Fruit fly (Drosophila melanogaster) whole organism, embryonic: ENCODE measurements around the gene CG2865.

Source experiments
- CG10462 ChIP-seq: fragments of 200-800 bp; sonication (Bioruptor generic); optimal IDR thresholded peaks from 2 replicates; lab custom pipeline; 2016; ENCODE audit warnings: missing biosample characterization, missing genetic modification characterization
- CG10959 ChIP-seq: fragments of 200-800 bp; sonication (Bioruptor generic); IDR thresholded peaks from 2 replicates; pipeline ENCODE4 v1.3.6; 2022; ENCODE audit warnings: missing biosample characterization, missing genetic modification characterization
- CG11093 ChIP-seq: fragments of 200-800 bp; sonication (Bioruptor generic); IDR thresholded peaks from 3 replicates; pipeline ENCODE4 v1.3.6; 2022; ENCODE audit warnings: missing biosample characterization, missing genetic modification characterization
- CG12104 ChIP-seq: fragments of 200-800 bp; sonication (Bioruptor generic); optimal IDR thresholded peaks from 3 replicates; lab custom pipeline; 2016; ENCODE audit warnings: missing biosample characterization, missing genetic modification characterization
- CG12155 ChIP-seq: fragments of 200-800 bp; sonication (Bioruptor generic); optimal IDR thresholded peaks from 3 replicates; lab custom pipeline; 2016; ENCODE audit warnings: missing biosample characterization, missing genetic modification characterization
- CG15073 ChIP-seq: fragments of 200-800 bp; sonication (Bioruptor generic); optimal IDR thresholded peaks from 2 replicates; lab custom pipeline; 2016; ENCODE audit warnings: missing biosample characterization, missing genetic modification characterization
- CG15479 ChIP-seq: fragments of 200-800 bp; sonication (Bioruptor generic); optimal IDR thresholded peaks from 3 replicates; lab custom pipeline; 2019; ENCODE audit warnings: missing biosample characterization, mild to moderate bottlenecking, missing genetic modification characterization, moderate library complexity
- CG15514 ChIP-seq: fragments of 200-800 bp; sonication (Bioruptor generic); optimal IDR thresholded peaks from 3 replicates; lab custom pipeline; 2017; ENCODE audit warnings: missing biosample characterization, missing genetic modification characterization, mild to moderate bottlenecking, moderate library complexity, missing genetic modification reagents
- CG18599 ChIP-seq: fragments of 200-800 bp; sonication (Bioruptor generic); optimal IDR thresholded peaks from 3 replicates; lab custom pipeline; 2017; ENCODE audit warnings: missing biosample characterization, missing genetic modification characterization, mild to moderate bottlenecking, moderate library complexity, missing genetic modification reagents
- CG2199 ChIP-seq: fragments of 200-800 bp; sonication (Bioruptor generic); IDR thresholded peaks from 3 replicates; pipeline ENCODE4 v1.3.6; 2022; ENCODE audit warnings: missing biosample characterization, missing genetic modification characterization
- CG2678 ChIP-seq: fragments of 200-800 bp; sonication (Bioruptor generic); optimal IDR thresholded peaks from 3 replicates; lab custom pipeline; 2019; ENCODE audit warnings: missing biosample characterization, mild to moderate bottlenecking, missing genetic modification characterization, moderate library complexity
- CG3163 ChIP-seq: fragments of 200-800 bp; sonication (Bioruptor generic); optimal IDR thresholded peaks from 3 replicates; lab custom pipeline; 2016; ENCODE audit warnings: missing biosample characterization, missing genetic modification characterization
- CG32767 ChIP-seq: fragments of 200-800 bp; sonication (Bioruptor generic); IDR thresholded peaks from 2 replicates; pipeline ENCODE4 v1.3.6; 2022; ENCODE audit warnings: missing biosample characterization, missing genetic modification characterization
- CG3281 ChIP-seq: fragments of 200-800 bp; sonication (Bioruptor generic); optimal IDR thresholded peaks from 3 replicates; lab custom pipeline; 2017; ENCODE audit warnings: missing biosample characterization, mild to moderate bottlenecking, missing genetic modification characterization
- CG3847 ChIP-seq: fragments of 200-800 bp; sonication (Bioruptor generic); IDR thresholded peaks from 2 replicates; pipeline ENCODE4 v1.3.6; 2022; ENCODE audit warnings: missing biosample characterization, missing genetic modification characterization
- CG6175 ChIP-seq: fragments of 200-800 bp; sonication (Bioruptor generic); IDR thresholded peaks from 3 replicates; pipeline ENCODE4 v1.3.6; 2022; ENCODE audit warnings: missing biosample characterization, missing genetic modification characterization
- CG8290 ChIP-seq, 3 experiments: fragments of 200-800 bp; sonication (Bioruptor generic); optimal IDR thresholded peaks; 2 replicates each; lab custom pipeline; 2016 to 2019; ENCODE audit warnings: missing biosample characterization in 3 of 3, missing genetic modification characterization in 3 of 3, mild to moderate bottlenecking in 2 of 3, moderate library complexity in 1 of 3
- Deaf1 ChIP-seq: fragments of 200-800 bp; optimal IDR thresholded peaks from 3 replicates; lab custom pipeline; 2019; ENCODE audit warnings: missing biosample characterization, mild to moderate bottlenecking, missing genetic modification characterization, moderate library complexity
- Fer2 ChIP-seq: fragments of 200-800 bp; sonication (Bioruptor generic); optimal IDR thresholded peaks from 2 replicates; lab custom pipeline; 2018; ENCODE audit warnings: missing biosample characterization, mild to moderate bottlenecking, missing genetic modification characterization, moderate library complexity
- HLHmδ ChIP-seq: fragments of 200-800 bp; sonication (Bioruptor generic); optimal IDR thresholded peaks from 2 replicates; lab custom pipeline; 2018; ENCODE audit warnings: missing biosample characterization, mild to moderate bottlenecking, missing genetic modification characterization, moderate library complexity
- Hmr ChIP-seq: fragments of 200-800 bp; sonication (Bioruptor generic); optimal IDR thresholded peaks from 3 replicates; lab custom pipeline; 2017; ENCODE audit warnings: mild to moderate bottlenecking, missing biosample characterization, missing genetic modification reagents, missing genetic modification characterization
- Kr ChIP-seq: fragments of 200-800 bp; sonication (Bioruptor generic); optimal IDR thresholded peaks from 2 replicates; lab custom pipeline; 2017; ENCODE audit warnings: missing biosample characterization, mild to moderate bottlenecking, missing genetic modification characterization
- Lim3 ChIP-seq: fragments of 200-800 bp; sonication (Bioruptor generic); IDR thresholded peaks from 2 replicates; pipeline ENCODE4 v1.3.6; 2022; ENCODE audit warnings: missing biosample characterization, missing genetic modification characterization
- Mes4 ChIP-seq: fragments of 200-800 bp; sonication (Bioruptor generic); optimal IDR thresholded peaks from 2 replicates; lab custom pipeline; 2016; ENCODE audit warnings: missing biosample characterization, missing genetic modification characterization
- Ravus ChIP-seq: fragments of 200-800 bp; sonication (Bioruptor generic); IDR thresholded peaks from 2 replicates; pipeline ENCODE4 v1.3.6; 2022; ENCODE audit warnings: missing biosample characterization, missing genetic modification characterization
- amos ChIP-seq: fragments of 200-800 bp; sonication (Bioruptor generic); IDR thresholded peaks from 2 replicates; pipeline ENCODE4 v1.3.6; 2022; ENCODE audit warnings: missing biosample characterization, missing genetic modification characterization; ENCODE audit not compliant: partially characterized antibody
- bbx ChIP-seq: fragments of 200-800 bp; sonication (Bioruptor generic); IDR thresholded peaks from 2 replicates; pipeline ENCODE4 v1.3.6; 2022; ENCODE audit warnings: missing biosample characterization, missing genetic modification characterization; ENCODE audit not compliant: partially characterized antibody
- chn ChIP-seq: fragments of 200-800 bp; sonication (Bioruptor generic); optimal IDR thresholded peaks from 2 replicates; lab custom pipeline; 2016; ENCODE audit warnings: missing biosample characterization, missing genetic modification characterization
- da ChIP-seq: fragments of 200-800 bp; sonication (Bioruptor generic); optimal IDR thresholded peaks from 2 replicates; lab custom pipeline; 2016; ENCODE audit warnings: missing biosample characterization, missing genetic modification characterization
- disco-r ChIP-seq: fragments of 200-800 bp; sonication (Bioruptor generic); optimal IDR thresholded peaks from 2 replicates; lab custom pipeline; 2016; ENCODE audit warnings: missing biosample characterization, missing genetic modification characterization
- gce ChIP-seq: fragments of 200-800 bp; sonication (Bioruptor generic); IDR thresholded peaks from 3 replicates; pipeline ENCODE4 v1.3.6; 2022; ENCODE audit warnings: missing biosample characterization, missing genetic modification characterization
- grn ChIP-seq: fragments of 200-800 bp; sonication (Bioruptor generic); optimal IDR thresholded peaks from 3 replicates; lab custom pipeline; 2017; ENCODE audit warnings: missing biosample characterization, missing genetic modification characterization
- gro ChIP-seq: fragments of 200-800 bp; sonication (Bioruptor generic); optimal IDR thresholded peaks from 2 replicates; lab custom pipeline; 2016; ENCODE audit warnings: missing biosample characterization, missing genetic modification characterization
- klu ChIP-seq: fragments of 200-800 bp; sonication (Bioruptor generic); IDR thresholded peaks from 2 replicates; pipeline ENCODE4 v1.3.6; 2022; ENCODE audit warnings: missing biosample characterization, missing genetic modification characterization
- maf-S ChIP-seq: fragments of 200-800 bp; sonication (Bioruptor generic); optimal IDR thresholded peaks from 2 replicates; lab custom pipeline; 2016; ENCODE audit warnings: missing biosample characterization, missing genetic modification characterization
- odd ChIP-seq: fragments of 200-800 bp; sonication (Bioruptor generic); optimal IDR thresholded peaks from 2 replicates; lab custom pipeline; 2017; ENCODE audit warnings: missing biosample characterization, mild to moderate bottlenecking, missing genetic modification characterization
- p53 ChIP-seq: fragments of 200-800 bp; sonication (Bioruptor generic); optimal IDR thresholded peaks from 2 replicates; lab custom pipeline; 2016; ENCODE audit warnings: missing biosample characterization, missing genetic modification characterization
- phol ChIP-seq: fragments of 200-800 bp; sonication (Bioruptor generic); optimal IDR thresholded peaks from 3 replicates; lab custom pipeline; 2018; ENCODE audit warnings: missing biosample characterization, mild to moderate bottlenecking, missing genetic modification characterization, moderate library complexity
- ranshi ChIP-seq: fragments of 200-800 bp; sonication (Bioruptor generic); IDR thresholded peaks from 2 replicates; pipeline ENCODE4 v1.3.6; 2022; ENCODE audit warnings: missing biosample characterization, missing genetic modification characterization
- repo ChIP-seq: fragments of 200-800 bp; sonication (Bioruptor generic); optimal IDR thresholded peaks from 2 replicates; lab custom pipeline; 2016; ENCODE audit warnings: missing biosample characterization, missing genetic modification characterization
- scrt ChIP-seq: fragments of 200-800 bp; sonication (Bioruptor generic); optimal IDR thresholded peaks from 2 replicates; lab custom pipeline; 2018; ENCODE audit warnings: missing biosample characterization, mild to moderate bottlenecking, missing genetic modification characterization, moderate library complexity
- sens ChIP-seq: fragments of 200-800 bp; sonication (Bioruptor generic); peaks from one replicate; lab custom pipeline; 2016; ENCODE audit warnings: missing biosample characterization, missing genetic modification characterization
- sens-2 ChIP-seq: fragments of 200-800 bp; sonication (Bioruptor generic); IDR thresholded peaks from 2 replicates; pipeline ENCODE4 v1.3.6; 2022; ENCODE audit warnings: missing biosample characterization, missing genetic modification characterization
- stc ChIP-seq: fragments of 200-800 bp; sonication (Bioruptor generic); IDR thresholded peaks from 2 replicates; pipeline ENCODE4 v1.3.6; 2022; ENCODE audit warnings: missing biosample characterization, missing genetic modification characterization
- vfl ChIP-seq: fragments of 200-800 bp; sonication (Bioruptor generic); optimal IDR thresholded peaks from 2 replicates; lab custom pipeline; 2016; ENCODE audit warnings: missing biosample characterization, missing genetic modification characterization
- vnd ChIP-seq: fragments of 200-800 bp; sonication (Bioruptor generic); IDR thresholded peaks from 3 replicates; pipeline ENCODE4 v1.3.6; 2022; ENCODE audit warnings: missing biosample characterization, missing genetic modification characterization; ENCODE audit not compliant: partially characterized antibody
- wdn ChIP-seq: fragments of 200-800 bp; sonication (Bioruptor generic); IDR thresholded peaks from 2 replicates; pipeline ENCODE4 v1.3.6; 2022; ENCODE audit warnings: missing biosample characterization, missing genetic modification characterization
- zf30C ChIP-seq: fragments of 200-800 bp; sonication (Bioruptor generic); optimal IDR thresholded peaks from 3 replicates; lab custom pipeline; 2018; ENCODE audit warnings: missing biosample characterization, mild to moderate bottlenecking, missing genetic modification characterization

CG2865 gene

dm6 chrX:2301069-2301508, 7.9 kb upstream of the CG2865 start (continued):
- TF ChIP-seq CG3163 (GFP tag; lab: Kevin White, UChicago) (peak; percentile 83), CG3281 (GFP tag; lab: Kevin White, UChicago) (peak; percentile 69), ranshi (GFP tag; lab: Robert Waterston, UW) (0 out of 2 replicates have a peak, but pooled peaks have one; percentile 12), gro (GFP tag; lab: Kevin White, UChicago) (no peak), CG6175 (GFP tag; lab: Robert Waterston, UW) (0 out of 3 replicates have a peak, but pooled peaks have one; percentile 27), HLHmδ (peak; percentile 78), scrt (GFP tag; lab: Kevin White, UChicago) (peak; percentile 45), Mes4 (GFP tag; lab: Kevin White, UChicago) (no peak), amos (GFP tag; lab: Robert Waterston, UW) (no peak), CG15479 (GFP tag; lab: Kevin White, UChicago) (no peak), CG10462 (GFP tag; lab: Kevin White, UChicago) (no peak), repo (GFP tag; lab: Kevin White, UChicago) (no peak), sens-2 (GFP tag; lab: Robert Waterston, UW) (peak; percentile 19; the same call in 1 of the 2 replicates), wdn (GFP tag; lab: Robert Waterston, UW) (no peak), CG12104 (GFP tag; lab: Kevin White, UChicago) (no peak), da (GFP tag; lab: Kevin White, UChicago) (no peak), maf-S (GFP tag; lab: Kevin White, UChicago) (no peak), CG3847 (GFP tag; lab: Robert Waterston, UW) (peak; percentile 29; the same call in 1 of the 2 replicates), zf30C (GFP tag; lab: Kevin White, UChicago) (peak; percentile 31), klu (GFP tag; lab: Robert Waterston, UW) (no peak), CG2678 (peak; percentile 70), CG32767 (no peak), phol (peak; percentile 6), Deaf1 (tag; lab: Kevin White, UChicago) (no peak), bbx (no peak)

dm6 chrX:2300293-2301068, 7.3 kb upstream of the CG2865 start:
- peak; percentile 88 for TF ChIP-seq vfl (GFP tag; lab: Kevin White, UChicago)
- TF ChIP-seq gce (GFP tag; lab: Robert Waterston, UW) = peak; percentile 97
- no peak for TF ChIP-seq vnd (GFP tag; lab: Robert Waterston, UW)
- TF ChIP-seq stc = peak; percentile 97
- TF ChIP-seq CG2199 (GFP tag; lab: Robert Waterston, UW) = peak; percentile 98
- peak; percentile 69 for TF ChIP-seq CG15073 (GFP tag; lab: Kevin White, UChicago)
- TF ChIP-seq Kr (GFP tag; lab: Kevin White, UChicago) = no peak
- TF ChIP-seq p53 (GFP tag; lab: Kevin White, UChicago) = peak; percentile 79
- peak; percentile 87 for TF ChIP-seq CG15514 (GFP tag; lab: Kevin White, UChicago)
- peak; percentile 90 for TF ChIP-seq CG10959 (GFP tag; lab: Robert Waterston, UW)
- TF ChIP-seq CG11093 (GFP tag; lab: Robert Waterston, UW) = peak; percentile 96
- peak; percentile 88 for TF ChIP-seq CG6175 (GFP tag; lab: Robert Waterston, UW)
- peak; percentile 92 for TF ChIP-seq disco-r (GFP tag; lab: Kevin White, UChicago)
- TF ChIP-seq grn (GFP tag; lab: Kevin White, UChicago) = peak; percentile 60
- TF ChIP-seq scrt (GFP tag; lab: Kevin White, UChicago) = peak; percentile 86
- peak; percentile 92 for TF ChIP-seq Ravus (GFP tag; lab: Robert Waterston, UW)
- TF ChIP-seq Fer2 (tag; lab: Kevin White, UChicago) = peak; percentile 75
- peak; percentile 94 for TF ChIP-seq CG18599 (GFP tag; lab: Kevin White, UChicago)
- TF ChIP-seq Hmr (GFP tag; lab: Kevin White, UChicago) = peak; percentile 97
- TF ChIP-seq chn (GFP tag; lab: Kevin White, UChicago) = peak; percentile 93
- peak; percentile 88 for TF ChIP-seq Lim3 (GFP tag; lab: Robert Waterston, UW)
- peak; percentile 93 for TF ChIP-seq odd (GFP tag; lab: Kevin White, UChicago)
- peak; percentile 81 for TF ChIP-seq CG12155 (GFP tag; lab: Kevin White, UChicago)
- peak; percentile 35 for TF ChIP-seq CG8290 (GFP tag; optimal IDR thresholded peaks at IDR 0.05; lab: Kevin White, UChicago)
- TF ChIP-seq CG8290 (tag; optimal IDR thresholded peaks at IDR 0.05; lab: Kevin White, UChicago) = peak; percentile 10 to 100
- peak; percentile 96 for TF ChIP-seq CG3847 (GFP tag; lab: Robert Waterston, UW)
- TF ChIP-seq sens = peak; percentile 99
